Fruit fly (Drosophila melanogaster): ENCODE measurements around the gene CG42249.

CG42249 gene

DNA sequence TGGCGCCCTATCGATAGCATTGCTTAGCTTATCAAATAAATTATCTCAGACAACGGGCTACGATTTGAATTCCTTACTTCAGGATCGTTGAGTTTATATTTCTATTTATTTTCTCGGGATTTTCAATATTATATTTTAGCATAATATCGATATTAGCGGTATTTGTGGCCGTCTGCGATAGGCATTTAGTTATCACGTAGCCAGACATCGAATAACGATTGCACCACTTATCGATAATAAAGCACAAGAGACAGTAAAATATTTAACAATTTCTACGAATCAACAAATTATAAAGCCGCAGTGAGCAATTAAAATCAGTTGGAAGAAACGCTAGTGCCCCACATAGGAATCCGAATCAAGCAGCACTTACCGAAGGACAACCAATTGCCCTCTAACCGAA lies 5.9 kb upstream of the CG42249 start, which contains the start of gene CG2076:
Gene CG2076 (plus strand): TSS at position 50 of the 400 bp plus-strand sequence.
- TF ChIP-seq bcd (GFP tag; optimal IDR thresholded peaks at IDR 0.05) = no peak
- peak; percentile 28 for TF ChIP-seq MESR4 (GFP tag; optimal IDR thresholded peaks at IDR 0.05)
- TF ChIP-seq maf-S (GFP tag; optimal IDR thresholded peaks at IDR 0.05) = no peak
- peak; percentile 14 for TF ChIP-seq gfzf (GFP tag; optimal IDR thresholded peaks at IDR 0.05)
- peak; percentile 92 for TF ChIP-seq vnd (GFP tag; IDR thresholded peaks at IDR 0.05; ENCODE audit: partially characterized antibody)
- no peak for TF ChIP-seq CG12104 (GFP tag; optimal IDR thresholded peaks at IDR 0.05)
- no peak for TF ChIP-seq CG17912 (GFP tag; optimal IDR thresholded peaks at IDR 0.05)
- peak; percentile 87 for TF ChIP-seq Dref (GFP tag; IDR thresholded peaks at IDR 0.05)
- no peak for TF ChIP-seq lola (GFP tag; optimal IDR thresholded peaks at IDR 0.05)
- peak; percentile 65 for TF ChIP-seq stwl (tag; optimal IDR thresholded peaks at IDR 0.05)
- peak; percentile 58 for TF ChIP-seq Sry-δ (GFP tag; optimal IDR thresholded peaks at IDR 0.05)
- TF ChIP-seq MBD-R2 (GFP tag; IDR thresholded peaks at IDR 0.05) = peak; percentile 57
- no peak for TF ChIP-seq CG15073 (GFP tag; optimal IDR thresholded peaks at IDR 0.05)
- TF ChIP-seq bbx (GFP tag; IDR thresholded peaks at IDR 0.05; ENCODE audit: partially characterized antibody) = peak; percentile 90
- TF ChIP-seq ro (GFP tag; IDR thresholded peaks at IDR 0.05) = no peak
- no peak for TF ChIP-seq CG6683 (GFP tag; optimal IDR thresholded peaks at IDR 0.05)
- peak; percentile 82; the same call in 2 of the 3 replicates for TF ChIP-seq Opbp (GFP tag; IDR thresholded peaks at IDR 0.05; ENCODE audit: partially characterized antibody)
- no peak for TF ChIP-seq CG1024 (GFP tag; IDR thresholded peaks at IDR 0.05)
- TF ChIP-seq hb (GFP tag; IDR thresholded peaks at IDR 0.05; ENCODE audit: partially characterized antibody) = peak; percentile 95
- TF ChIP-seq CG9876 (GFP tag; optimal IDR thresholded peaks at IDR 0.05) = no peak
- TF ChIP-seq CG4328 (GFP tag; optimal IDR thresholded peaks at IDR 0.05) = no peak
- TF ChIP-seq Xrp1 (GFP tag; IDR thresholded peaks at IDR 0.05) = no peak
- TF ChIP-seq amos (GFP tag; IDR thresholded peaks at IDR 0.05; ENCODE audit: partially characterized antibody) = peak; percentile 84
- no peak for TF ChIP-seq jigr1 (GFP tag; IDR thresholded peaks at IDR 0.05)
- TF ChIP-seq peb (GFP tag; IDR thresholded peaks at IDR 0.05) = no peak
- peak; percentile 94 for TF ChIP-seq CG7963 (GFP tag; IDR thresholded peaks at IDR 0.05; ENCODE audit: partially characterized antibody)
- no peak for TF ChIP-seq CG7839 (tag; optimal IDR thresholded peaks at IDR 0.05)
- TF ChIP-seq ash1 (GFP tag; optimal IDR thresholded peaks at IDR 0.05) = no peak
- TF ChIP-seq hbn (GFP tag; IDR thresholded peaks at IDR 0.05; ENCODE audit: partially characterized antibody) = peak; percentile 72
- no peak for TF ChIP-seq D19A (tag; optimal IDR thresholded peaks at IDR 0.05)
- no peak for TF ChIP-seq dmrt99B (tag; optimal IDR thresholded peaks at IDR 0.05)
- peak; percentile 82 for TF ChIP-seq E2f2 (GFP tag; IDR thresholded peaks at IDR 0.05)
- TF ChIP-seq emc (GFP tag; optimal IDR thresholded peaks at IDR 0.05) = no peak
- peak; percentile 22 for TF ChIP-seq nmo (GFP tag; optimal IDR thresholded peaks at IDR 0.05)
- no peak for TF ChIP-seq CG14965 (GFP tag; optimal IDR thresholded peaks at IDR 0.05; ENCODE audit: borderline replicate concordance)
- TF ChIP-seq CG12236 (GFP tag; optimal IDR thresholded peaks at IDR 0.05) = no peak
- no peak for TF ChIP-seq CG12769 (tag; optimal IDR thresholded peaks at IDR 0.05)
- TF ChIP-seq CG6791 (GFP tag; IDR thresholded peaks at IDR 0.05; ENCODE audit: partially characterized antibody) = peak; percentile 92
- TF ChIP-seq CG12299 (tag; optimal IDR thresholded peaks at IDR 0.05) = no peak
- peak; percentile 89 for TF ChIP-seq knrl (GFP tag; IDR thresholded peaks at IDR 0.05; ENCODE audit: partially characterized antibody)
- TF ChIP-seq CG11723 (GFP tag; optimal IDR thresholded peaks at IDR 0.05) = no peak
- TF ChIP-seq CG4707 (GFP tag; optimal IDR thresholded peaks at IDR 0.05) = no peak
- TF ChIP-seq Dp (GFP tag; optimal IDR thresholded peaks at IDR 0.05) = peak; percentile 77
- no peak for TF ChIP-seq CG12219 (GFP tag; optimal IDR thresholded peaks at IDR 0.05)
- TF ChIP-seq CG42726 (GFP tag; IDR thresholded peaks at IDR 0.05; ENCODE audit: partially characterized antibody) = peak; percentile 58; the same call in 1 of the 2 replicates
- 0 out of 2 replicates have a peak, but pooled peaks have one; percentile 11 for TF ChIP-seq vvl (GFP tag; IDR thresholded peaks at IDR 0.05)
- TF ChIP-seq pfk (GFP tag; optimal IDR thresholded peaks at IDR 0.05) = no peak
- peak; percentile 82 for TF ChIP-seq mld (GFP tag; IDR thresholded peaks at IDR 0.05; ENCODE audit: partially characterized antibody)
- no peak for TF ChIP-seq CG8944 (GFP tag; optimal IDR thresholded peaks at IDR 0.05)

Measured in whole organism, embryonic.